Worm (Caenorhabditis elegans): ENCODE data around the gene fbxa-108.

Gene fbxa-108

DNA sequence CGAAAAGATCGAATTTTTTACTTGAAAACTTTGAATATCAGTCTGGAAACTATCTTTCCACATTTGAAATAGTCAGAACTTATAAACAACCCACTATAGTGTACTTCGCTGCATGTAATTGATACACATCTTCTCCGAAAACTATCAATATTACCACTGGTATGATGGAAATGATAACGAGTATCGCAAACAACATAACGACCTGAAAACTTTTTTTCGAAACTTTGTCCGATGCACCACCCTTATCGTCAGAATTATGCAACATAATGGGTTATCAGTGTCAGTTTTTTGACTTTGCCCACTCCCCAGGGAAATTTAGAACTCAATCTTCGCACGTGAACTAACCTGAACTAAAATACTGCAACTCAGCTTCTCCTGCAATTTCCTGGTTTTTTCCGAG, 3.1 kb upstream of the fbxa-108 start (continued):
- TF ChIP-seq T20F7.1 (GFP tag; optimal IDR thresholded peaks at IDR 0.05), result no peak
- TF ChIP-seq hmg-1.1 (GFP tag; IDR thresholded peaks at IDR 0.05), result no peak
- no peak for TF ChIP-seq F26F4.8 (GFP tag; conservative IDR thresholded peaks at IDR 0.05)
- TF ChIP-seq nhr-48 (tag; optimal IDR thresholded peaks at IDR 0.05), result no peak
- TF ChIP-seq dmd-6 (GFP tag; IDR thresholded peaks at IDR 0.05), result peak; percentile 86
- TF ChIP-seq nhr-10 (tag; optimal IDR thresholded peaks at IDR 0.05), result no peak
- TF ChIP-seq dmd-9 (GFP tag; IDR thresholded peaks at IDR 0.05), result no peak
- TF ChIP-seq skn-1 (tag; optimal IDR thresholded peaks at IDR 0.05), result no peak
- no peak for TF ChIP-seq gei-8 (GFP tag; optimal IDR thresholded peaks at IDR 0.05)
- TF ChIP-seq nhr-76 (tag; optimal IDR thresholded peaks at IDR 0.05), result no peak
- no peak for TF ChIP-seq hif-1 (tag; optimal IDR thresholded peaks at IDR 0.05)
- TF ChIP-seq F37D6.2 (tag; optimal IDR thresholded peaks at IDR 0.05), result no peak
- no peak for TF ChIP-seq mep-1 (tag; optimal IDR thresholded peaks at IDR 0.05)
- no peak for TF ChIP-seq lsy-2 (tag; optimal IDR thresholded peaks at IDR 0.05)
- TF ChIP-seq ZK546.5 (tag; optimal IDR thresholded peaks at IDR 0.05), result no peak
- TF ChIP-seq Y48G9A.11 (GFP tag; IDR thresholded peaks at IDR 0.05), result no peak
- no peak for TF ChIP-seq dpl-1 (GFP tag; optimal IDR thresholded peaks at IDR 0.05)
- no peak for TF ChIP-seq nhr-77 (tag; optimal IDR thresholded peaks at IDR 0.05)
- no peak for TF ChIP-seq dmd-8 (GFP tag; IDR thresholded peaks at IDR 0.05)
- no peak for TF ChIP-seq ceh-20 (GFP tag; IDR thresholded peaks at IDR 0.05)
- no peak for TF ChIP-seq daf-16 (GFP tag; optimal IDR thresholded peaks at IDR 0.05)
- TF ChIP-seq daf-16 (tag; optimal IDR thresholded peaks at IDR 0.05), result peak; percentile 92
- TF ChIP-seq F49E8.2 (tag; optimal IDR thresholded peaks at IDR 0.05; ENCODE audit: borderline replicate concordance), result no peak
- peak; percentile 57 for TF ChIP-seq hlh-11 (tag; optimal IDR thresholded peaks at IDR 0.05)

DNA sequence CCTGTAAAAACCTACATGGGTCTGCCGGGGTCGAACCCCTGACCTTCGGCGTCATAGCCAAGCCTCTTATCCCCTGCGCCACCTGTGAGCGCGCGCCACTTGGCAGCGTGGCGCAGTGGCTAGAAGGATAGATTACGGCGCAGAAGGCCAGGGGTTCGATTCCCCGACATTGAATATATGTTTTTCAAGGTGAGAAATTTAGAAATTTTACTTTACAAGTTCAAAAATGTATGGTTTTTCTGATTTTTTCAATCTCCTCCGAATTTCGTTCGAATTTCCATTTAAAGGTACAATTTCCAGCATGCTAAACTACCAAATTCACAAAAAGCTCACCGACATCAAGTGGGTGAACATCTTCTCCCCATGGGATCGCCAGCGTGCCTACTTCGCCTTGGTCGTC, 818 bp upstream of the fbxa-108 start, which contains the start of gene dgat-2:
Gene dgat-2 (plus strand): TSS at position 301 of the 400 bp plus-strand sequence.
- TF ChIP-seq aha-1 (tag) (peak; percentile 19), pha-4 (GFP tag; IDR thresholded peaks at IDR 0.05) (no peak), pha-4 (tag; optimal IDR thresholded peaks at IDR 0.05) (no peak), set-16 (GFP tag; IDR thresholded peaks at IDR 0.05) (peak; percentile 66), lsy-2 (tag; optimal IDR thresholded peaks at IDR 0.05) (no peak), ztf-7 (tag; optimal IDR thresholded peaks at IDR 0.05) (no peak), T20F7.1 (GFP tag; optimal IDR thresholded peaks at IDR 0.05) (no peak), daf-8 (GFP tag; IDR thresholded peaks at IDR 0.05) (no peak)

DNA sequence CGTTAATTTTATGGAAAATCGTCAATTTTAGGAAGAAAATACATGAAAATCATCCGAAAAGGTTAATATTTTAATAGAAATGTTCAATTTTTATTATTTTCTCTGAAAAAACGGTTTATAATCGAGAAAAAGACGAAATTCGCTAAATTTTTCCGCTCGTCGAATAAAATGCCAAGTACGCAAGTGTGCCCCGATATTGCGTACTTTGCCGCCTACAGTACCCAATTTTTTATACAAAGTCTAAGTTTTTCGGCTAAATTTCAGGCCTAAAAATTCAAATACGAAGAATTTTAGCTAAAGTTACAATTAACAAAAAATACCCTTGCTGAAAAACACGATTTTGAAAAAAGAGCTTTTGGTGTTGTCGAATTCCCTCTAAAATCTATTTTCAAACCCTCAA, 361 bp downstream of the fbxa-108 start:
- TF ChIP-seq ces-1 (GFP tag; optimal IDR thresholded peaks at IDR 0.05) (no peak), T26A8.4 (GFP tag; IDR thresholded peaks at IDR 0.05) (no peak), nhr-48 (tag; optimal IDR thresholded peaks at IDR 0.05) (no peak), nhr-102 (tag; optimal IDR thresholded peaks at IDR 0.05) (no peak), fos-1 (tag; optimal IDR thresholded peaks at IDR 0.05) (no peak), nhr-237 (tag; optimal IDR thresholded peaks at IDR 0.05) (no peak), spr-3 (GFP tag; optimal IDR thresholded peaks at IDR 0.05) (no peak)

DNA sequence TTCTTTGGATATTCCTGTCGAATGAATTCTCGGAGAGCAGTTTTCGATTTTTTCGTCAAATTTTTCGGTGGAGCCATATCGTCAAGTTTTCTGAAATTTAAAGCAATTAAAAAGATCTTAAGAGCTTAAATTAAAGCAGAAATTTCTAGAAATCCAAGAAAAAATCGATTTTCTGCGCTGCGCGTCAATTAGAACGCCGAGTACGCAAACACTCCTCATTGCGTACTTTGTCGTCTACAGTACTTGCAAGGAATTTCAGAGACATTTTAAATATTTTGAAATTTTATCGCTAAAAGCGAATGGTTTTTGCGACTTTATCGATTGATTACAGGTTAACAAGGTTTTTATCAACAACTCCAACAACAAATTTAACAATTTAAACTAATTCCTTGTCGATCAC, 4.0 kb downstream of the fbxa-108 start:
- TF ChIP-seq spr-1 (tag; optimal IDR thresholded peaks at IDR 0.05), result no peak
- no peak for TF ChIP-seq unc-130 (GFP tag; optimal IDR thresholded peaks at IDR 0.05)
- no peak for TF ChIP-seq unc-62 (GFP tag; optimal IDR thresholded peaks at IDR 0.05 in 1 of 2)
- no peak for TF ChIP-seq unc-62 (tag; optimal IDR thresholded peaks at IDR 0.05)
- no peak for TF ChIP-seq zip-2 (tag; optimal IDR thresholded peaks at IDR 0.05)
- no peak for TF ChIP-seq R02D3.7 (tag; optimal IDR thresholded peaks at IDR 0.05)
- no peak for TF ChIP-seq aly-2 (tag; optimal IDR thresholded peaks at IDR 0.05)
- no peak for TF ChIP-seq ceh-28 (tag; optimal IDR thresholded peaks at IDR 0.05)
- TF ChIP-seq saeg-2 (GFP tag; IDR thresholded peaks at IDR 0.05), result no peak
- no peak for TF ChIP-seq mes-2 (tag; optimal IDR thresholded peaks at IDR 0.05; ENCODE audit: poor library complexity, severe bottlenecking)

All from whole organism, L4 larva.